Worm (Caenorhabditis elegans) whole organism, L3 larva: ENCODE data around the gene EEED8.2.

ENCODE experiments used
- ceh-82 ChIP-seq: fragments of 150-350 bp; optimal IDR thresholded peaks from 2 replicates; lab custom pipeline; 2014; ENCODE audit warnings: missing biosample characterization, missing genetic modification characterization
- egl-27 ChIP-seq: sonication (generic microtip); optimal IDR thresholded peaks from 4 replicates; lab custom pipeline; 2017; ENCODE audit warnings: missing biosample characterization, missing genetic modification reagents, missing genetic modification characterization
- mdl-1 ChIP-seq: fragments of 150-350 bp; optimal IDR thresholded peaks from 2 replicates; lab custom pipeline; 2014; ENCODE audit warnings: missing biosample characterization, missing genetic modification characterization
- ztf-4 ChIP-seq: fragments of 150-350 bp; optimal IDR thresholded peaks from 2 replicates; lab custom pipeline; 2014; ENCODE audit warnings: missing biosample characterization, missing genetic modification characterization

- no peak for TF ChIP-seq ztf-4
- TF ChIP-seq ceh-82 (tag; lab: Kevin White, UChicago), result no peak
- TF ChIP-seq egl-27, result no peak
- TF ChIP-seq mdl-1, result no peak
Measured at ce11 chrII:5374967-5375366, 41.5 kb upstream of the EEED8.2 start, which contains the start of gene algn-2.
